Worm (Caenorhabditis elegans): ENCODE data around the gene B0001.5.

ce11 chrIV:12192104-12192763, 49.1 kb upstream of the B0001.5 start:
- no peak for TF ChIP-seq nhr-11 (tag; optimal IDR thresholded peaks at IDR 0.05)
- no peak for TF ChIP-seq lin-38 (GFP tag; IDR thresholded peaks at IDR 0.05)
- TF ChIP-seq daf-16 (GFP tag; optimal IDR thresholded peaks at IDR 0.05): no peak
- no peak for TF ChIP-seq daf-16 (tag; optimal IDR thresholded peaks at IDR 0.05)
- TF ChIP-seq attf-4 (tag; optimal IDR thresholded peaks at IDR 0.05): no peak
- TF ChIP-seq nhr-237 (tag; optimal IDR thresholded peaks at IDR 0.05): no peak
- no peak for TF ChIP-seq nhr-42 (GFP tag; IDR thresholded peaks at IDR 0.05)
- no peak for TF ChIP-seq skn-1 (tag; optimal IDR thresholded peaks at IDR 0.05)
- no peak for TF ChIP-seq fos-1 (tag; optimal IDR thresholded peaks at IDR 0.05)
- TF ChIP-seq F49E8.2 (tag; optimal IDR thresholded peaks at IDR 0.05; ENCODE audit: borderline replicate concordance): no peak
- no peak for TF ChIP-seq pha-4 (GFP tag; IDR thresholded peaks at IDR 0.05)
- no peak for TF ChIP-seq pha-4 (tag; optimal IDR thresholded peaks at IDR 0.05)
- no peak for TF ChIP-seq gei-8 (GFP tag; optimal IDR thresholded peaks at IDR 0.05)
